Worm (Caenorhabditis elegans) whole organism, L4/young adult: ENCODE measurements around the gene srw-113.

Experiments used
- dao-5 ChIP-seq: sonication (generic microtip); optimal IDR thresholded peaks from 2 replicates; lab custom pipeline; 2016; ENCODE audit warnings: missing genotype, missing genetic modification characterization, moderate library complexity, missing compliant biosample characterization
- him-1 ChIP-seq: sonication (generic microtip); optimal IDR thresholded peaks from 2 replicates; lab custom pipeline; 2016; ENCODE audit warnings: missing genotype, missing genetic modification reagents, missing genetic modification characterization, missing compliant biosample characterization

DNA sequence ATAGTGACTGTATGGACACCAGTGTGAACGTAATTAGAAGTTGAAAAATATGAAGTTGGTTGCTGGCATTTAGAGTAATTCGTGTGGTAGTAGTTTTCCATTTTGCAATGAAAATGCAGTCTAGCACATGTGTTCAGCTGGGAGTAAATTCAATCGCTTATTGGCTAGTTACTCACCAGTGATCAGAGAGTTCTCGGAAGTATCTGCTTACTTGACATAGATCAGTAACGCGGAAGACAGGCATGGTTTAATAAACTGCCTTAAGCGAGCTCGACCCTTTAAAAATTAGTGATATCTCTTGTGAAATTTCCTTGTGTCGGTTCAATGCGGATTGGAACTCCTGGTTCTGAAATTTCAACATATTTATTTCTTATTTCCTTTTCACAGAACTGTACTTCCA is 43.3 kb downstream of the srw-113 start, which contains the start of gene srh-52:
- TF ChIP-seq him-1 (tag; lab: Kevin White, UChicago) (no peak), dao-5 (tag; lab: Kevin White, UChicago) (no peak)
